Worm (Caenorhabditis elegans): ENCODE data around the gene M60.6.

The M60.6 gene

DNA sequence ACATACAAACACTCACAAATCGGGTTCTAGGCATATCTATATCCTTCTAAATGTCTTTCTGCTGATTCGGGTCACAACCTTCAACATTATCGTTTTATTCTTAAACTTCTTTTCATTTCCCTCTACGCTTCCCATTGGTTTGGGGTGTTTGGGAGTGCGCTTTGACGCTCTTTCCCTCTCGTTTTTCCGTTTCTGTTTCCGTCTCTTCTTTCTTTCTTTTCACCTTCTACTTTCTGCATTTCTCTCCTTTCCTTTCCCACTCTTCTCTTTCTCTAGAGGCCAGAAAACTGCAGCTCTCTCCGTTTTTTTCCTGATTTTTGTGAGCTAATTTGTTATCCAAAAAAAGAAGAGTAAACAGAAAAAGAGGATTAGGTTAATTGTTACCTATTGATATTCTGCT is 24.1 kb upstream of the M60.6 start:
- TF ChIP-seq T26A5.8 (tag; optimal IDR thresholded peaks at IDR 0.05) = no peak
- no peak for TF ChIP-seq ekl-4 (GFP tag; IDR thresholded peaks at IDR 0.05)
- TF ChIP-seq ztf-25 (GFP tag; IDR thresholded peaks at IDR 0.05) = no peak

DNA sequence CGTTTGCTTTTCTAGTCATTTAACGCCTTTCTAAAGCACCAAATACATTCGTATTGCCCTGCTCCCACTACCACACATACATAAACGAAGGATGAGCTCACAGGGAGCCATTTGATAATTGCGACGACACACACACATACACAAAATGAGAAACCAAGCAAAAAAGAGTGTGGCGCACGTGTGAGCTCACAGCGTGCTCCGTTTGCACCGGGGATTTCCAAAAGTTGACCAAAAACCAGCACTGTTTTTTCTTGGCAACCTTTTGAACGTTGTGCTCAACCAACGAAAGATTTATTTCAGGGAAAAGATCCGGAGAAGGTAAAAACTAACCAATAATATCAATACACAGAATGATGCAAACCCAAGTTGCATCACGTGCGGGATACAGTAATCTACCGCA is 22.6 kb upstream of the M60.6 start, which contains the start of gene ksr-1:
Gene ksr-1, plus strand, starts transcription at position 301 of the 400 bp plus-strand sequence.
- TF ChIP-seq lsl-1 (GFP tag; optimal IDR thresholded peaks at IDR 0.05) (no peak), ZK185.1 (tag; optimal IDR thresholded peaks at IDR 0.05; ENCODE audit: poor library complexity, severe bottlenecking) (no peak), tlf-1 (GFP tag; optimal IDR thresholded peaks at IDR 0.05) (no peak), snpc-1.1 (tag; optimal IDR thresholded peaks at IDR 0.05; ENCODE audit: insufficient read depth) (no peak), lin-26 (GFP tag; IDR thresholded peaks at IDR 0.05) (no peak), hsf-1 (GFP tag; IDR thresholded peaks at IDR 0.05) (no peak), nhr-90 (tag; optimal IDR thresholded peaks at IDR 0.05) (no peak), bed-2 (GFP tag; IDR thresholded peaks at IDR 0.05) (no peak), tbp1 (GFP tag; optimal IDR thresholded peaks at IDR 0.05) (no peak), F23B12.7 (tag; optimal IDR thresholded peaks at IDR 0.05; ENCODE audit: insufficient read depth) (no peak), repo-1 (tag; optimal IDR thresholded peaks at IDR 0.05) (no peak)

DNA sequence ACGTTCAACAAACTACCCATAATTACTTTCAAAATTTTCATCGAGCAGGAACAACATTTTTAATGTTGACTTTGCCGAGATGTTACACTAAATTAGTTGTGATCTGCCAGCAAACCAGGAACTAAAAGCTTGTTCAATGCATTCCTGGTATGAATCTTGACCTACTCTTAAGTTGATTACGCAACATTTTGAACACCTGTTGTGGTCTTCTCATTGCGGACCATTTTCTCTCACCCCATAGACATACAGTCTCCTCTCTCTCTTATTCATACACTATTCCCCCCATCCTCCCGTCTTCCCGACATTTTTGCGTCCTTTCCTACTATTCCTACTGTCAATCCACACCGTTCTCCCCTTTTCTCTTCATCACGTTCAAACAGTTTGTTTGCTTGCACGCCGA is 21.2 kb upstream of the M60.6 start:
- TF ChIP-seq ztf-6 (GFP tag; IDR thresholded peaks at IDR 0.05) = no peak
- no peak for TF ChIP-seq ztf-28 (GFP tag; IDR thresholded peaks at IDR 0.05)
- no peak for TF ChIP-seq F57C9.4 (tag; optimal IDR thresholded peaks at IDR 0.05)
- no peak for TF ChIP-seq bed-1 (GFP tag; IDR thresholded peaks at IDR 0.05)
- TF ChIP-seq Y53F4B.3 (GFP tag; IDR thresholded peaks at IDR 0.05) = no peak
- TF ChIP-seq nfya-2 (GFP tag; IDR thresholded peaks at IDR 0.05) = no peak
- TF ChIP-seq hrde-1 (tag; optimal IDR thresholded peaks at IDR 0.05; ENCODE audit: borderline replicate concordance) = no peak
- TF ChIP-seq unc-62 (GFP tag; optimal IDR thresholded peaks at IDR 0.05) = no peak
- no peak for TF ChIP-seq ztf-25 (GFP tag; IDR thresholded peaks at IDR 0.05)
- TF ChIP-seq tlf-1 (GFP tag; optimal IDR thresholded peaks at IDR 0.05) = no peak
- TF ChIP-seq snpc-1.3 (tag; optimal IDR thresholded peaks at IDR 0.05; ENCODE audit: insufficient read depth) = no peak
- no peak for TF ChIP-seq B0261.1 (tag; optimal IDR thresholded peaks at IDR 0.05)
- TF ChIP-seq madf-8 (GFP tag; conservative IDR thresholded peaks at IDR 0.05) = no peak
- TF ChIP-seq nfya-1 (tag; optimal IDR thresholded peaks at IDR 0.05; ENCODE audit: borderline replicate concordance, insufficient read depth) = no peak
- no peak for TF ChIP-seq Y56A3A.18 (GFP tag; IDR thresholded peaks at IDR 0.05)
- no peak for TF ChIP-seq mxl-1 (tag; optimal IDR thresholded peaks at IDR 0.05)
- no peak for TF ChIP-seq ZK185.1 (tag; optimal IDR thresholded peaks at IDR 0.05; ENCODE audit: poor library complexity, severe bottlenecking)
- no peak for TF ChIP-seq zfh-2 (GFP tag; conservative IDR thresholded peaks at IDR 0.05)

DNA sequence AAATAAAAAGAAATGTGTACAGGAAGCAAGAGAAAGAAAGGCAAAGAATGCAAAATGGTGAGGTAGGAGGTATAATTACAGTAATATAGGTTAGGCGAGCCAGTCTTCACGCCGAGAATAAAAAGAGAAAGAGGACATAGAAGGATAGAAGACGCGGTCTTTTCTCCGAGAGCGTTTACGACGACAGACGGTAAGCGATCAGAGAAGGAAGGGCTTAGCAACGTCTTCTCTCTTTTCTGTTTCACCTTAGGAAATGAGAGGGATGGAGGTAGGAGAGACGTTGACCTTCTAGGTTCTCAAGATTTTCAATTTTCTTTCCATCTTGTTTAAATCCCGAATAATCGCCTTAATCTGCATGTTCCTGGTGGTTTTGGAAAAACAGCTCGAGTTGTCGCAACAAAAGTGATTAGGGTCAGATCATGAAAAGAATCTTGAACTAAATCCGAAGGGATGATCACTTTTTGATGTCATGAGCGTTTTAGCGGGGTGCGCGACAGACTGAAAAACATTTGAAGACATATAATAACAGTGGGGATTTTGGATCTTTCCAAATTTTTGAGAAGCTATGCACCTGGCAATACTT is 18.8 kb upstream of the M60.6 start, which contains the start of gene cutl-29:
Gene cutl-29, minus strand, starts transcription at position 51 of the 583 bp plus-strand sequence.
- TF ChIP-seq Y53G8AR.9 (GFP tag; conservative IDR thresholded peaks at IDR 0.05) = no peak
- no peak for TF ChIP-seq hlh-12 (tag; optimal IDR thresholded peaks at IDR 0.05)
- no peak for TF ChIP-seq lsl-1 (GFP tag; optimal IDR thresholded peaks at IDR 0.05)
- no peak for TF ChIP-seq lin-54 (GFP tag; optimal IDR thresholded peaks at IDR 0.05)
- TF ChIP-seq ztf-18 (tag; optimal IDR thresholded peaks at IDR 0.05) = no peak
- TF ChIP-seq nfyb-1 (GFP tag; IDR thresholded peaks at IDR 0.05) = no peak
- no peak for TF ChIP-seq rec-8 (tag; optimal IDR thresholded peaks at IDR 0.05)
- TF ChIP-seq B0261.1 (tag; optimal IDR thresholded peaks at IDR 0.05) = no peak
- no peak for TF ChIP-seq atf-7 (tag; optimal IDR thresholded peaks at IDR 0.05)
- TF ChIP-seq hrde-1 (tag; optimal IDR thresholded peaks at IDR 0.05; ENCODE audit: borderline replicate concordance) = no peak
- TF ChIP-seq B0019.2 (GFP tag; conservative IDR thresholded peaks at IDR 0.05) = no peak
- no peak for TF ChIP-seq lsy-27 (tag; optimal IDR thresholded peaks at IDR 0.05; ENCODE audit: borderline replicate concordance, insufficient read depth)
- TF ChIP-seq zfh-2 (GFP tag; conservative IDR thresholded peaks at IDR 0.05) = no peak
- no peak for TF ChIP-seq cebp-2 (GFP tag; IDR thresholded peaks at IDR 0.05)
- TF ChIP-seq F10E7.11 (tag; optimal IDR thresholded peaks at IDR 0.05) = no peak
